Worm (Caenorhabditis elegans) whole organism, young adult: ENCODE results near the gene K04B12.2.
A peak's percentile ranks its signal among the peaks of the same experiment; 100 is the strongest.

ENCODE experiments used
- B0336.3 ChIP-seq: fragments of 200-800 bp; sonication (Bioruptor generic); IDR thresholded peaks from 2 replicates; pipeline ENCODE4 v1.3.6; 2022; ENCODE audit warnings: missing genetic modification characterization, missing compliant biosample characterization
- C17E4.6 ChIP-seq: fragments of 200-800 bp; sonication (Bioruptor generic); IDR thresholded peaks from 2 replicates; pipeline ENCODE4 v1.3.6; 2022; ENCODE audit warnings: missing genetic modification reagents, missing genetic modification characterization, missing compliant biosample characterization
- F23B12.7 ChIP-seq: sonication (generic microtip); optimal IDR thresholded peaks from 2 replicates; lab custom pipeline; 2017; ENCODE audit warnings: missing genetic modification characterization, mild to moderate bottlenecking, missing compliant biosample characterization, antibody characterized with exemption, moderate library complexity; ENCODE audit not compliant: insufficient read depth
- K12H6.12 ChIP-seq: fragments of 200-800 bp; sonication (Bioruptor generic); optimal IDR thresholded peaks from 2 replicates; lab custom pipeline; 2018; ENCODE audit warnings: mild to moderate bottlenecking, missing genetic modification characterization, missing compliant biosample characterization
- T07F8.4 ChIP-seq: sonication (generic microtip); optimal IDR thresholded peaks from 2 replicates; lab custom pipeline; 2016; ENCODE audit warnings: mild to moderate bottlenecking, missing genetic modification characterization, moderate library complexity, missing compliant biosample characterization
- T26A5.8 ChIP-seq: sonication (generic microtip); optimal IDR thresholded peaks from 2 replicates; lab custom pipeline; 2016; ENCODE audit warnings: missing genetic modification characterization, missing compliant biosample characterization
- Y56A3A.18 ChIP-seq: fragments of 200-800 bp; sonication (Bioruptor generic); IDR thresholded peaks from 2 replicates; pipeline ENCODE4 v1.3.6; 2022; ENCODE audit warnings: missing genetic modification reagents, missing genetic modification characterization, missing compliant biosample characterization
- Y67H2A.10 ChIP-seq: fragments of 200-800 bp; sonication (Bioruptor generic); conservative IDR thresholded peaks from 2 replicates; pipeline ENCODE4 v1.3.6; 2022; ENCODE audit warnings: missing genetic modification reagents, missing genetic modification characterization, missing compliant biosample characterization
- ZK185.1 ChIP-seq: sonication (generic microtip); optimal IDR thresholded peaks from 2 replicates; lab custom pipeline; 2016; ENCODE audit warnings: mild to moderate bottlenecking, missing genetic modification characterization, missing compliant biosample characterization; ENCODE audit not compliant: poor library complexity, severe bottlenecking
- aptf-3 ChIP-seq: fragments of 200-800 bp; sonication (Bioruptor generic); IDR thresholded peaks from 2 replicates; pipeline ENCODE4 v1.3.6; 2022; ENCODE audit warnings: missing genetic modification characterization, missing compliant biosample characterization
- attf-5 ChIP-seq: fragments of 200-800 bp; sonication (Bioruptor generic); optimal IDR thresholded peaks from 2 replicates; lab custom pipeline; 2018; ENCODE audit warnings: mild to moderate bottlenecking, missing genetic modification characterization, missing compliant biosample characterization
- bed-2 ChIP-seq: fragments of 200-800 bp; sonication (Bioruptor generic); IDR thresholded peaks from 2 replicates; pipeline ENCODE4 v1.3.6; 2022; ENCODE audit warnings: missing genetic modification reagents, missing genetic modification characterization, missing compliant biosample characterization
- ccch-3 ChIP-seq: fragments of 200-800 bp; sonication (Bioruptor generic); optimal IDR thresholded peaks from 2 replicates; lab custom pipeline; 2018; ENCODE audit warnings: mild to moderate bottlenecking, missing genetic modification characterization, missing compliant biosample characterization
- cebp-1 ChIP-seq, 2 experiments: fragments of 200-800 bp in 1 of 2; sonication (Bioruptor generic) in 1 of 2; sonication (generic microtip) in 1 of 2; IDR thresholded peaks in 1 of 2; optimal IDR thresholded peaks in 1 of 2; 2 replicates each; pipeline versions ENCODE4 v1.3.6 to Lab custom; 2017 to 2022; ENCODE audit warnings: missing compliant biosample characterization in 2 of 2, missing genetic modification characterization in 2 of 2, mild to moderate bottlenecking in 1 of 2, missing genetic modification reagents in 1 of 2, moderate library complexity in 1 of 2
- ceh-40 ChIP-seq: fragments of 200-800 bp; sonication (Bioruptor generic); IDR thresholded peaks from 2 replicates; pipeline ENCODE4 v1.3.6; 2022; ENCODE audit warnings: missing genetic modification characterization, missing compliant biosample characterization
- chd-7 ChIP-seq: sonication (generic microtip); optimal IDR thresholded peaks from 2 replicates; lab custom pipeline; 2016; ENCODE audit warnings: mild to moderate bottlenecking, missing genetic modification characterization, moderate library complexity, missing compliant biosample characterization
- dox-1 ChIP-seq: fragments of 200-800 bp; sonication (Bioruptor generic); IDR thresholded peaks from 2 replicates; pipeline ENCODE4 v1.3.6; 2022; ENCODE audit warnings: missing genetic modification reagents, missing genetic modification characterization, missing compliant biosample characterization
- efl-1 ChIP-seq: fragments of 150-350 bp; optimal IDR thresholded peaks from 2 replicates; lab custom pipeline; 2014; ENCODE audit warnings: missing biosample characterization, missing genetic modification reagents, missing genetic modification characterization
- egl-44 ChIP-seq: fragments of 200-800 bp; sonication (Bioruptor generic); IDR thresholded peaks from 2 replicates; pipeline ENCODE4 v1.3.6; 2022; ENCODE audit warnings: missing genetic modification reagents, missing genetic modification characterization, missing compliant biosample characterization
- ekl-4 ChIP-seq: fragments of 200-800 bp; sonication (Bioruptor generic); IDR thresholded peaks from 2 replicates; pipeline ENCODE4 v1.3.6; 2022; ENCODE audit warnings: missing genetic modification reagents, missing genetic modification characterization, missing compliant biosample characterization
- ets-4 ChIP-seq: fragments of 200-800 bp; sonication (Bioruptor generic); optimal IDR thresholded peaks from 2 replicates; lab custom pipeline; 2018; ENCODE audit warnings: mild to moderate bottlenecking, missing genetic modification characterization, missing compliant biosample characterization
- hmg-1.2 ChIP-seq: fragments of 200-800 bp; sonication (Bioruptor generic); IDR thresholded peaks from 2 replicates; pipeline ENCODE4 v1.3.6; 2022; ENCODE audit warnings: missing genetic modification reagents, missing genetic modification characterization, missing compliant biosample characterization
- lin-26 ChIP-seq: fragments of 200-800 bp; sonication (Bioruptor generic); IDR thresholded peaks from 2 replicates; pipeline ENCODE4 v1.3.6; 2022; ENCODE audit warnings: missing genetic modification reagents, missing genetic modification characterization, missing compliant biosample characterization
- lin-40 ChIP-seq: sonication (generic microtip); optimal IDR thresholded peaks from 2 replicates; lab custom pipeline; 2016; ENCODE audit warnings: missing genetic modification characterization, mild to moderate bottlenecking, missing compliant biosample characterization, missing genotype, missing genetic modification reagents
- lin-54 ChIP-seq: fragments of 200-800 bp; sonication (Bioruptor generic); optimal IDR thresholded peaks from 2 replicates; lab custom pipeline; 2018; ENCODE audit warnings: mild to moderate bottlenecking, missing genetic modification characterization, missing compliant biosample characterization
- lir-1 ChIP-seq: fragments of 200-800 bp; sonication (Bioruptor generic); conservative IDR thresholded peaks from 2 replicates; pipeline ENCODE4 v1.3.6; 2022; ENCODE audit warnings: missing genetic modification reagents, missing genetic modification characterization, missing compliant biosample characterization
- madf-10 ChIP-seq: sonication (generic microtip); optimal IDR thresholded peaks from 2 replicates; lab custom pipeline; 2016; ENCODE audit warnings: mild to moderate bottlenecking, missing genetic modification characterization, missing compliant biosample characterization
- madf-8 ChIP-seq: fragments of 200-800 bp; sonication (Bioruptor generic); conservative IDR thresholded peaks from 2 replicates; pipeline ENCODE4 v1.3.6; 2022; ENCODE audit warnings: missing genetic modification reagents, missing genetic modification characterization, missing compliant biosample characterization
- mcd-1 ChIP-seq: fragments of 200-800 bp; sonication (Bioruptor generic); IDR thresholded peaks from 2 replicates; pipeline ENCODE4 v1.3.6; 2022; ENCODE audit warnings: missing genetic modification reagents, missing genetic modification characterization, missing compliant biosample characterization
- nfyb-1 ChIP-seq: fragments of 200-800 bp; sonication (Bioruptor generic); IDR thresholded peaks from 2 replicates; pipeline ENCODE4 v1.3.6; 2022; ENCODE audit warnings: missing genetic modification reagents, missing genetic modification characterization, missing compliant biosample characterization
- nhr-120 ChIP-seq: fragments of 200-800 bp; sonication (Bioruptor generic); IDR thresholded peaks from 2 replicates; pipeline ENCODE4 v1.3.6; 2022; ENCODE audit warnings: missing genetic modification characterization, missing compliant biosample characterization
- nhr-80 ChIP-seq: sonication (generic microtip); optimal IDR thresholded peaks from 2 replicates; lab custom pipeline; 2016; ENCODE audit warnings: missing genetic modification characterization, missing compliant biosample characterization
- nhr-90 ChIP-seq: sonication (generic microtip); optimal IDR thresholded peaks from 2 replicates; lab custom pipeline; 2016; ENCODE audit warnings: missing genotype, mild to moderate bottlenecking, missing genetic modification characterization, missing compliant biosample characterization
- rcor-1 ChIP-seq: fragments of 200-800 bp; sonication (Bioruptor generic); IDR thresholded peaks from 2 replicates; pipeline ENCODE4 v1.3.6; 2022; ENCODE audit warnings: missing genetic modification reagents, missing genetic modification characterization, missing compliant biosample characterization
- rec-8 ChIP-seq, 2 experiments: sonication (generic microtip); optimal IDR thresholded peaks; 2 replicates each; lab custom pipeline; 2016; ENCODE audit warnings: mild to moderate bottlenecking in 2 of 2, missing genetic modification characterization in 2 of 2, missing genetic modification reagents in 2 of 2, missing genotype in 2 of 2, missing biosample characterization in 1 of 2, missing compliant biosample characterization in 1 of 2, moderate library complexity in 1 of 2
- sdz-38 ChIP-seq: sonication (generic microtip); optimal IDR thresholded peaks from 2 replicates; lab custom pipeline; 2016; ENCODE audit warnings: missing genotype, missing genetic modification characterization, missing compliant biosample characterization
- snpc-4 ChIP-seq, 5 experiments: fragments of 150-350 bp in 1 of 5; sonication (generic microtip) in 4 of 5; optimal IDR thresholded peaks; 2 replicates each; lab custom pipeline; 2014 to 2018; ENCODE audit warnings: missing genetic modification characterization in 5 of 5, missing biosample characterization in 3 of 5, antibody characterized with exemption in 2 of 5, mild to moderate bottlenecking in 2 of 5, missing compliant biosample characterization in 2 of 5, missing genotype in 2 of 5, moderate library complexity in 2 of 5, missing genetic modification reagents in 1 of 5
- tbp1 ChIP-seq: fragments of 200-800 bp; sonication (Bioruptor generic); optimal IDR thresholded peaks from 2 replicates; lab custom pipeline; 2018; ENCODE audit warnings: mild to moderate bottlenecking, missing genetic modification characterization, missing compliant biosample characterization
- zfh-2 ChIP-seq: fragments of 200-800 bp; sonication (Bioruptor generic); conservative IDR thresholded peaks from 2 replicates; pipeline ENCODE4 v1.3.6; 2022; ENCODE audit warnings: missing genetic modification reagents, missing genetic modification characterization, missing compliant biosample characterization
- ztf-18 ChIP-seq: sonication (generic microtip); optimal IDR thresholded peaks from 2 replicates; lab custom pipeline; 2016; ENCODE audit warnings: missing genotype, mild to moderate bottlenecking, missing genetic modification characterization, missing compliant biosample characterization
- ztf-26 ChIP-seq: sonication (generic microtip); optimal IDR thresholded peaks from 2 replicates; lab custom pipeline; 2017; ENCODE audit warnings: missing genetic modification characterization, missing compliant biosample characterization

K04B12.2 gene

DNA sequence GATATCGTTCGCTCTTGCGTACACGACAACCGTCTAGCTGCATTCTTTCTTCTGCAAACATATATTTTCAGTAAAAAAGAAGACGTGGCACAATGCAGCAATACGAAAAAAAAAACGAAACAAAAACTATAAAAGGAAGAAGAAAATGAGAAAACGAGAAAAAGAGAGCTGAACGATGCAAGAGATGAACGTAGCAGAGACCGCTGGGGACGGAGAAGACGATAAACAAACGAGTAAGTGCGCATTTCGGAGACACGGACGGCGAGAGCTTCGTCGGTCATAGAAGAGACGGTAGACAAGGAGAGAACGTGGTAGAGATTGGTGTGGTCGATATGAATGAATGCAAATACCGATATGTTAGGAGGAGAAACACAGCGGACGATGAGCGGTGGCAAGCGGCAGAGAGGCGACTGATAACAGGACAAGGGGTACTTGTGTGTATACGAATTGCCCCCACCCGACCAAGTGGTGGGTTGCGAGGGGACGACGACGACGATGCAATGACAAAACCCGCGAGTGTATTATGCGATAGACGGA lies at the start of gene K04B12.2:
Gene K04B12.2, minus strand, starts transcription at position 51 of the 537 bp plus-strand sequence.
- TF ChIP-seq ZK185.1 (tag; lab: Kevin White, UChicago) (peak; percentile 56), ekl-4 (0 out of 2 replicates have a peak, but pooled peaks have one; percentile 25), madf-10 (tag; lab: Kevin White, UChicago) (peak; percentile 35), nhr-120 (GFP tag; lab: Robert Waterston, UW) (no peak), nhr-90 (tag; lab: Kevin White, UChicago) (peak; percentile 53), nhr-80 (peak; percentile 100), K12H6.12 (tag; lab: Kevin White, UChicago) (peak; percentile 15), B0336.3 (GFP tag; lab: Robert Waterston, UW) (peak; percentile 79; the same call in 1 of the 2 replicates), lin-26 (GFP tag; lab: Robert Waterston, UW) (peak; percentile 26; the same call in 1 of the 2 replicates), egl-44 (GFP tag; lab: Robert Waterston, UW) (0 out of 2 replicates have a peak, but pooled peaks have one; percentile 12), ztf-26 (tag; lab: Kevin White, UChicago) (peak; percentile 47), chd-7 (tag; lab: Kevin White, UChicago) (peak; percentile 2), lin-40 (peak; percentile 77), sdz-38 (no peak), C17E4.6 (GFP tag; lab: Robert Waterston, UW) (no peak), hmg-1.2 (peak; percentile 78), madf-8 (GFP tag; lab: Robert Waterston, UW) (no peak), tbp1 (GFP tag; lab: Kevin White, UChicago) (peak; percentile 33), Y56A3A.18 (GFP tag; lab: Robert Waterston, UW) (no peak), F23B12.7 (tag; lab: Kevin White, UChicago) (peak; percentile 14), ets-4 (GFP tag; lab: Kevin White, UChicago) (peak; percentile 61), lin-54 (peak; percentile 44), nfyb-1 (GFP tag; lab: Robert Waterston, UW) (0 out of 2 replicates have a peak, but pooled peaks have one; percentile 33), efl-1 (no peak), ceh-40 (GFP tag; lab: Robert Waterston, UW) (no peak), aptf-3 (GFP tag; lab: Robert Waterston, UW) (no peak), Y67H2A.10 (GFP tag; lab: Robert Waterston, UW) (no peak), T26A5.8 (tag; lab: Kevin White, UChicago) (no peak), lir-1 (0 out of 2 replicates have a peak, but pooled peaks have one; percentile 20), attf-5 (GFP tag; lab: Kevin White, UChicago) (peak; percentile 85), snpc-4 (GFP tag; optimal IDR thresholded peaks at IDR 0.05; lab: Kevin White, UChicago) (no peak), snpc-4 (tag; optimal IDR thresholded peaks at IDR 0.05; lab: Kevin White, UChicago) (peak in 1 of 4 experiments; percentile 24), mcd-1 (GFP tag; lab: Robert Waterston, UW) (peak; percentile 78), ztf-18 (tag; lab: Kevin White, UChicago) (peak; percentile 37), ccch-3 (no peak), bed-2 (GFP tag; lab: Robert Waterston, UW) (no peak), cebp-1 (GFP tag; IDR thresholded peaks at IDR 0.05; lab: Robert Waterston, UW) (no peak), cebp-1 (tag; optimal IDR thresholded peaks at IDR 0.05; lab: Kevin White, UChicago) (peak; percentile 68), rec-8 (tag; optimal IDR thresholded peaks at IDR 0.05; lab: Kevin White, UChicago) (no peak), dox-1 (GFP tag; lab: Robert Waterston, UW) (peak; percentile 85), rcor-1 (0 out of 2 replicates have a peak, but pooled peaks have one; percentile 33), T07F8.4 (no peak), zfh-2 (GFP tag; lab: Robert Waterston, UW) (peak; percentile 85)
